Worm (Caenorhabditis elegans) whole organism, young adult: ENCODE data around the gene glb-16.

Experiments used
- B0035.1 ChIP-seq: sonication (generic microtip); optimal IDR thresholded peaks from 2 replicates; lab custom pipeline; 2016; ENCODE audit warnings: missing genetic modification characterization, mild to moderate bottlenecking, missing compliant biosample characterization, missing genotype, missing genetic modification reagents
- B0261.1 ChIP-seq: sonication (generic microtip); optimal IDR thresholded peaks from 2 replicates; lab custom pipeline; 2016; ENCODE audit warnings: mild to moderate bottlenecking, missing genetic modification characterization, moderate library complexity, missing compliant biosample characterization
- B0336.3 ChIP-seq: fragments of 200-800 bp; sonication (Bioruptor generic); IDR thresholded peaks from 2 replicates; pipeline ENCODE4 v1.3.6; 2022; ENCODE audit warnings: missing genetic modification characterization, missing compliant biosample characterization
- F10E7.11 ChIP-seq: sonication (generic microtip); optimal IDR thresholded peaks from 2 replicates; lab custom pipeline; 2017; ENCODE audit warnings: mild to moderate bottlenecking, missing genetic modification characterization, moderate library complexity, missing compliant biosample characterization
- K11D2.4 ChIP-seq: fragments of 200-800 bp; sonication (Bioruptor generic); IDR thresholded peaks from 2 replicates; pipeline ENCODE4 v1.3.6; 2022; ENCODE audit warnings: missing genetic modification reagents, missing genetic modification characterization, missing compliant biosample characterization
- T26A5.8 ChIP-seq: sonication (generic microtip); optimal IDR thresholded peaks from 2 replicates; lab custom pipeline; 2016; ENCODE audit warnings: missing genetic modification characterization, missing compliant biosample characterization
- Y53F4B.3 ChIP-seq: fragments of 200-800 bp; sonication (Bioruptor generic); IDR thresholded peaks from 2 replicates; pipeline ENCODE4 v1.3.6; 2022; ENCODE audit warnings: missing genetic modification reagents, missing genetic modification characterization, missing compliant biosample characterization
- akir-1 ChIP-seq: fragments of 200-800 bp; sonication (Bioruptor generic); optimal IDR thresholded peaks from 2 replicates; lab custom pipeline; 2018; ENCODE audit warnings: mild to moderate bottlenecking, missing genetic modification characterization, moderate library complexity, missing compliant biosample characterization
- ama-1 ChIP-seq, 3 experiments: fragments of 150-350 bp in 1 of 3; sonication (generic microtip) in 2 of 3; optimal IDR thresholded peaks; 2 replicates each; lab custom pipeline; 2014 to 2018; ENCODE audit warnings: missing biosample characterization in 2 of 3, missing genetic modification characterization in 2 of 3, missing genetic modification reagents in 2 of 3
- atf-7 ChIP-seq: sonication (generic microtip); optimal IDR thresholded peaks from 2 replicates; lab custom pipeline; 2017; ENCODE audit warnings: mild to moderate bottlenecking, missing genetic modification characterization, missing compliant biosample characterization
- attf-5 ChIP-seq: fragments of 200-800 bp; sonication (Bioruptor generic); optimal IDR thresholded peaks from 2 replicates; lab custom pipeline; 2018; ENCODE audit warnings: mild to moderate bottlenecking, missing genetic modification characterization, missing compliant biosample characterization
- cebp-1 ChIP-seq, 2 experiments: fragments of 200-800 bp in 1 of 2; sonication (Bioruptor generic) in 1 of 2; sonication (generic microtip) in 1 of 2; IDR thresholded peaks in 1 of 2; optimal IDR thresholded peaks in 1 of 2; 2 replicates each; pipeline versions ENCODE4 v1.3.6 to Lab custom; 2017 to 2022; ENCODE audit warnings: missing compliant biosample characterization in 2 of 2, missing genetic modification characterization in 2 of 2, mild to moderate bottlenecking in 1 of 2, missing genetic modification reagents in 1 of 2, moderate library complexity in 1 of 2
- cebp-2 ChIP-seq: fragments of 200-800 bp; sonication (Bioruptor generic); IDR thresholded peaks from 2 replicates; pipeline ENCODE4 v1.3.6; 2022; ENCODE audit warnings: missing genetic modification characterization, missing compliant biosample characterization
- ceh-27 ChIP-seq: fragments of 200-800 bp; sonication (Bioruptor generic); optimal IDR thresholded peaks from 2 replicates; lab custom pipeline; 2018; ENCODE audit warnings: mild to moderate bottlenecking, missing genetic modification characterization, moderate library complexity, missing compliant biosample characterization
- ceh-40 ChIP-seq: fragments of 200-800 bp; sonication (Bioruptor generic); IDR thresholded peaks from 2 replicates; pipeline ENCODE4 v1.3.6; 2022; ENCODE audit warnings: missing genetic modification characterization, missing compliant biosample characterization
- ceh-79 ChIP-seq: sonication (generic microtip); optimal IDR thresholded peaks from 2 replicates; lab custom pipeline; 2017; ENCODE audit warnings: mild to moderate bottlenecking, missing genetic modification characterization, missing compliant biosample characterization
- chd-7 ChIP-seq: sonication (generic microtip); optimal IDR thresholded peaks from 2 replicates; lab custom pipeline; 2016; ENCODE audit warnings: mild to moderate bottlenecking, missing genetic modification characterization, moderate library complexity, missing compliant biosample characterization
- egl-18 ChIP-seq: fragments of 200-800 bp; sonication (Bioruptor generic); IDR thresholded peaks from 2 replicates; pipeline ENCODE4 v1.3.6; 2022; ENCODE audit warnings: missing genetic modification reagents, missing genetic modification characterization, missing compliant biosample characterization
- egl-44 ChIP-seq: fragments of 200-800 bp; sonication (Bioruptor generic); IDR thresholded peaks from 2 replicates; pipeline ENCODE4 v1.3.6; 2022; ENCODE audit warnings: missing genetic modification reagents, missing genetic modification characterization, missing compliant biosample characterization
- ets-4 ChIP-seq: fragments of 200-800 bp; sonication (Bioruptor generic); optimal IDR thresholded peaks from 2 replicates; lab custom pipeline; 2018; ENCODE audit warnings: mild to moderate bottlenecking, missing genetic modification characterization, missing compliant biosample characterization
- fkh-3 ChIP-seq: sonication (generic microtip); optimal IDR thresholded peaks from 2 replicates; lab custom pipeline; 2016; ENCODE audit warnings: mild to moderate bottlenecking, missing genetic modification characterization, missing compliant biosample characterization
- gei-17 ChIP-seq: fragments of 200-800 bp; sonication (Bioruptor generic); optimal IDR thresholded peaks from 2 replicates; lab custom pipeline; 2018; ENCODE audit warnings: mild to moderate bottlenecking, missing genetic modification characterization, missing compliant biosample characterization
- hmg-1.2 ChIP-seq: fragments of 200-800 bp; sonication (Bioruptor generic); IDR thresholded peaks from 2 replicates; pipeline ENCODE4 v1.3.6; 2022; ENCODE audit warnings: missing genetic modification reagents, missing genetic modification characterization, missing compliant biosample characterization
- hmg-20 ChIP-seq: fragments of 200-800 bp; sonication (Bioruptor generic); IDR thresholded peaks from 2 replicates; pipeline ENCODE4 v1.3.6; 2022; ENCODE audit warnings: missing genetic modification reagents, missing genetic modification characterization, missing compliant biosample characterization
- hrde-1 ChIP-seq: sonication (generic microtip); optimal IDR thresholded peaks from 2 replicates; lab custom pipeline; 2016; ENCODE audit warnings: missing genetic modification characterization, mild to moderate bottlenecking, missing compliant biosample characterization, moderate library complexity, missing genotype, missing genetic modification reagents, borderline replicate concordance
- lag-1 ChIP-seq: fragments of 200-800 bp; sonication (Bioruptor generic); IDR thresholded peaks from 2 replicates; pipeline ENCODE4 v1.3.6; 2022; ENCODE audit warnings: missing genetic modification reagents, missing genetic modification characterization, missing compliant biosample characterization
- let-607 ChIP-seq, 2 experiments: fragments of 200-800 bp in 1 of 2; sonication (Bioruptor generic) in 1 of 2; sonication (generic microtip) in 1 of 2; optimal IDR thresholded peaks; 2 replicates each; lab custom pipeline; 2016 to 2018; ENCODE audit warnings: mild to moderate bottlenecking in 2 of 2, missing compliant biosample characterization in 2 of 2, missing genetic modification characterization in 2 of 2, moderate library complexity in 2 of 2, missing genotype in 1 of 2
- lin-40 ChIP-seq: sonication (generic microtip); optimal IDR thresholded peaks from 2 replicates; lab custom pipeline; 2016; ENCODE audit warnings: missing genetic modification characterization, mild to moderate bottlenecking, missing compliant biosample characterization, missing genotype, missing genetic modification reagents
- lsl-1 ChIP-seq: fragments of 200-800 bp; sonication (Bioruptor generic); optimal IDR thresholded peaks from 2 replicates; lab custom pipeline; 2018; ENCODE audit warnings: mild to moderate bottlenecking, missing genetic modification characterization, moderate library complexity, missing compliant biosample characterization
- lsy-27 ChIP-seq: sonication (generic microtip); optimal IDR thresholded peaks from 2 replicates; lab custom pipeline; 2017; ENCODE audit warnings: missing genetic modification characterization, mild to moderate bottlenecking, missing compliant biosample characterization, antibody characterized with exemption, missing genotype, borderline replicate concordance; ENCODE audit not compliant: insufficient read depth
- madf-10 ChIP-seq: sonication (generic microtip); optimal IDR thresholded peaks from 2 replicates; lab custom pipeline; 2016; ENCODE audit warnings: mild to moderate bottlenecking, missing genetic modification characterization, missing compliant biosample characterization
- mcd-1 ChIP-seq: fragments of 200-800 bp; sonication (Bioruptor generic); IDR thresholded peaks from 2 replicates; pipeline ENCODE4 v1.3.6; 2022; ENCODE audit warnings: missing genetic modification reagents, missing genetic modification characterization, missing compliant biosample characterization
- mes-4 ChIP-seq: sonication (generic microtip); optimal IDR thresholded peaks from 2 replicates; lab custom pipeline; 2016; ENCODE audit warnings: missing genotype, missing genetic modification characterization, missing compliant biosample characterization
- nfya-1 ChIP-seq: sonication (generic microtip); optimal IDR thresholded peaks from 2 replicates; lab custom pipeline; 2017; ENCODE audit warnings: antibody characterized with exemption, missing compliant biosample characterization, missing genetic modification characterization, borderline replicate concordance; ENCODE audit not compliant: insufficient read depth
- nfyb-1 ChIP-seq: fragments of 200-800 bp; sonication (Bioruptor generic); IDR thresholded peaks from 2 replicates; pipeline ENCODE4 v1.3.6; 2022; ENCODE audit warnings: missing genetic modification reagents, missing genetic modification characterization, missing compliant biosample characterization
- nhr-120 ChIP-seq: fragments of 200-800 bp; sonication (Bioruptor generic); IDR thresholded peaks from 2 replicates; pipeline ENCODE4 v1.3.6; 2022; ENCODE audit warnings: missing genetic modification characterization, missing compliant biosample characterization
- nhr-80 ChIP-seq: sonication (generic microtip); optimal IDR thresholded peaks from 2 replicates; lab custom pipeline; 2016; ENCODE audit warnings: missing genetic modification characterization, missing compliant biosample characterization
- pbrm-1 ChIP-seq: fragments of 200-800 bp; sonication (Bioruptor generic); IDR thresholded peaks from 2 replicates; pipeline ENCODE4 v1.3.6; 2022; ENCODE audit warnings: missing genetic modification reagents, missing genetic modification characterization, missing compliant biosample characterization
- rcor-1 ChIP-seq: fragments of 200-800 bp; sonication (Bioruptor generic); IDR thresholded peaks from 2 replicates; pipeline ENCODE4 v1.3.6; 2022; ENCODE audit warnings: missing genetic modification reagents, missing genetic modification characterization, missing compliant biosample characterization
- somi-1 ChIP-seq: fragments of 200-800 bp; sonication (Bioruptor generic); optimal IDR thresholded peaks from 2 replicates; lab custom pipeline; 2018; ENCODE audit warnings: mild to moderate bottlenecking, missing genetic modification characterization, missing compliant biosample characterization
- sptf-2 ChIP-seq: fragments of 200-800 bp; sonication (Bioruptor generic); optimal IDR thresholded peaks from 2 replicates; lab custom pipeline; 2018; ENCODE audit warnings: mild to moderate bottlenecking, missing genetic modification characterization, missing compliant biosample characterization
- tbp1 ChIP-seq: fragments of 200-800 bp; sonication (Bioruptor generic); optimal IDR thresholded peaks from 2 replicates; lab custom pipeline; 2018; ENCODE audit warnings: mild to moderate bottlenecking, missing genetic modification characterization, missing compliant biosample characterization
- tlf-1 ChIP-seq: fragments of 200-800 bp; sonication (Bioruptor generic); optimal IDR thresholded peaks from 2 replicates; lab custom pipeline; 2018; ENCODE audit warnings: mild to moderate bottlenecking, missing genetic modification characterization, missing compliant biosample characterization
- ztf-18 ChIP-seq: sonication (generic microtip); optimal IDR thresholded peaks from 2 replicates; lab custom pipeline; 2016; ENCODE audit warnings: missing genotype, mild to moderate bottlenecking, missing genetic modification characterization, missing compliant biosample characterization
- ztf-25 ChIP-seq: fragments of 200-800 bp; sonication (Bioruptor generic); IDR thresholded peaks from 2 replicates; pipeline ENCODE4 v1.3.6; 2022; ENCODE audit warnings: missing genetic modification reagents, missing genetic modification characterization, missing compliant biosample characterization
- ztf-26 ChIP-seq: sonication (generic microtip); optimal IDR thresholded peaks from 2 replicates; lab custom pipeline; 2017; ENCODE audit warnings: missing genetic modification characterization, missing compliant biosample characterization
- ztf-3 ChIP-seq: fragments of 200-800 bp; sonication (Bioruptor generic); optimal IDR thresholded peaks from 2 replicates; lab custom pipeline; 2018; ENCODE audit warnings: mild to moderate bottlenecking, missing genetic modification characterization, missing compliant biosample characterization
- ztf-6 ChIP-seq: fragments of 200-800 bp; sonication (Bioruptor generic); IDR thresholded peaks from 2 replicates; pipeline ENCODE4 v1.3.6; 2022; ENCODE audit warnings: missing genetic modification reagents, missing genetic modification characterization, missing compliant biosample characterization

Gene glb-16

DNA sequence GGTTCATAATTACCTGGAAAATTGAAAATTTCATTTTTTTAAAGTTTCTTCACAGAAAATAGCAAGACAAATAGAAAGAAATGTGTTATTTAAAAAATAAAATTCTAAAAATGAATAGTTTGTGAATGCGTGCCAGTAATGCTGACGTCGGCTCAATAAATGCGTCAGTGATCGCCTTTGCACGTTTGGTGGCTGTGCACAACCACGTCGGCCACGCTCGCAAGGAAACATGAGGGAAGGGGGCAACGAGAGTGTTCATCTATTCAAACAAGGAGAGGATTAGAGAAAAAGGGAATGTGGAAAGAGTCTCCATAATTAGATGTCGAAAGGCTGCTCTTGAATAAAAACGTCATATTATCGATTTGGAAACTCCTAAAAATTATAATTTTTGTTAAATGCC lies 39.0 kb downstream of the glb-16 start, which contains the start of gene uggt-1 (continued):
- TF ChIP-seq egl-44 = no peak
- no peak for TF ChIP-seq B0336.3 (GFP tag; lab: Robert Waterston, UW)
- TF ChIP-seq ztf-3 (GFP tag; lab: Kevin White, UChicago) = no peak
- TF ChIP-seq pbrm-1 (GFP tag; lab: Robert Waterston, UW) = peak; percentile 85
- TF ChIP-seq Y53F4B.3 (GFP tag; lab: Robert Waterston, UW) = no peak
- peak; percentile 97 for TF ChIP-seq nhr-80 (tag; lab: Kevin White, UChicago)
- TF ChIP-seq ama-1 (optimal IDR thresholded peaks at IDR 0.05; lab: Kevin White, UChicago) = no peak
- TF ChIP-seq ama-1 (GFP tag; optimal IDR thresholded peaks at IDR 0.05; lab: Kevin White, UChicago) = no peak
- no peak for TF ChIP-seq fkh-3 (tag; lab: Kevin White, UChicago)
- TF ChIP-seq mes-4 (tag; lab: Kevin White, UChicago) = no peak
- peak; percentile 80 for TF ChIP-seq ceh-27
- TF ChIP-seq ceh-40 = no peak
- no peak for TF ChIP-seq ztf-26
- peak; percentile 58; the same call in 1 of the 2 replicates for TF ChIP-seq rcor-1 (GFP tag; lab: Robert Waterston, UW)
- peak; percentile 27 for TF ChIP-seq sptf-2
- TF ChIP-seq T26A5.8 (tag; lab: Kevin White, UChicago) = no peak
- TF ChIP-seq hmg-20 (GFP tag; lab: Robert Waterston, UW) = 0 out of 2 replicates have a peak, but pooled peaks have one; percentile 44
- TF ChIP-seq ets-4 = peak; percentile 59
- no peak for TF ChIP-seq lsl-1 (GFP tag; lab: Kevin White, UChicago)
- TF ChIP-seq akir-1 = no peak
- peak; percentile 69 for TF ChIP-seq gei-17
- peak; percentile 71 for TF ChIP-seq madf-10 (tag; lab: Kevin White, UChicago)
- TF ChIP-seq tlf-1 (GFP tag; lab: Kevin White, UChicago) = peak; percentile 31
- TF ChIP-seq cebp-2 (GFP tag; lab: Robert Waterston, UW) = no peak
- TF ChIP-seq F10E7.11 = no peak
- peak; percentile 63 for TF ChIP-seq hmg-1.2 (GFP tag; lab: Robert Waterston, UW)
- peak; percentile 63 for TF ChIP-seq cebp-1 (GFP tag; IDR thresholded peaks at IDR 0.05; lab: Robert Waterston, UW)
- TF ChIP-seq cebp-1 (tag; optimal IDR thresholded peaks at IDR 0.05; lab: Kevin White, UChicago) = peak; percentile 91
- no peak for TF ChIP-seq ztf-6 (GFP tag; lab: Robert Waterston, UW)
- TF ChIP-seq K11D2.4 (GFP tag; lab: Robert Waterston, UW) = peak; percentile 84
- TF ChIP-seq tbp1 (GFP tag; lab: Kevin White, UChicago) = peak; percentile 61
- peak; percentile 96 for TF ChIP-seq ztf-18 (tag; lab: Kevin White, UChicago)
- TF ChIP-seq somi-1 (GFP tag; lab: Kevin White, UChicago) = peak; percentile 72
- TF ChIP-seq attf-5 (GFP tag; lab: Kevin White, UChicago) = peak; percentile 93
- peak; percentile 7 for TF ChIP-seq B0261.1
- TF ChIP-seq lin-40 (tag; lab: Kevin White, UChicago) = peak; percentile 92
- TF ChIP-seq ceh-79 (tag; lab: Kevin White, UChicago) = no peak
- TF ChIP-seq lsy-27 (tag; lab: Kevin White, UChicago) = no peak
- no peak for TF ChIP-seq nhr-120 (GFP tag; lab: Robert Waterston, UW)
- peak; percentile 69 for TF ChIP-seq chd-7 (tag; lab: Kevin White, UChicago)
- TF ChIP-seq B0035.1 (tag; lab: Kevin White, UChicago) = peak; percentile 22
- 0 out of 2 replicates have a peak, but pooled peaks have one; percentile 46 for TF ChIP-seq egl-18
- TF ChIP-seq atf-7 (tag; lab: Kevin White, UChicago) = peak; percentile 88
- TF ChIP-seq hrde-1 = no peak
- no peak for TF ChIP-seq nfya-1 (tag; lab: Kevin White, UChicago)
- TF ChIP-seq lag-1 (GFP tag; lab: Robert Waterston, UW) = no peak
- peak; percentile 54 for TF ChIP-seq nfyb-1 (GFP tag; lab: Robert Waterston, UW)
- TF ChIP-seq ztf-25 (GFP tag; lab: Robert Waterston, UW) = no peak
- TF ChIP-seq mcd-1 = peak; percentile 75
- peak; percentile 87 for TF ChIP-seq let-607 (tag; optimal IDR thresholded peaks at IDR 0.05; lab: Kevin White, UChicago)
